Fruit fly (Drosophila melanogaster) whole organism, embryonic: Measurements from ENCODE around the gene Nepl21.

ENCODE experiments used
- Ada2b ChIP-seq: fragments of 200-800 bp; sonication (Bioruptor generic); IDR thresholded peaks from 2 replicates; pipeline ENCODE4 v1.3.6; 2022; ENCODE audit warnings: missing biosample characterization, missing genetic modification characterization
- Adf1 ChIP-seq: fragments of 200-800 bp; sonication (Bioruptor generic); IDR thresholded peaks from 2 replicates; pipeline ENCODE4 v1.3.6; 2022; ENCODE audit warnings: missing biosample characterization, missing genetic modification characterization
- CG11504 ChIP-seq: fragments of 200-800 bp; sonication (Bioruptor generic); optimal IDR thresholded peaks from 3 replicates; lab custom pipeline; 2019; ENCODE audit warnings: missing biosample characterization, mild to moderate bottlenecking, missing genetic modification characterization, moderate library complexity
- CG13894 ChIP-seq: fragments of 200-800 bp; sonication (Bioruptor generic); optimal IDR thresholded peaks from 3 replicates; lab custom pipeline; 2018; ENCODE audit warnings: missing biosample characterization, mild to moderate bottlenecking, missing genetic modification characterization, moderate library complexity
- CG14050 ChIP-seq: fragments of 200-800 bp; sonication (Bioruptor generic); IDR thresholded peaks from 3 replicates; pipeline ENCODE4 v1.3.6; 2022; ENCODE audit warnings: missing biosample characterization, missing genetic modification characterization
- CG14667 ChIP-seq: fragments of 200-800 bp; sonication (Bioruptor generic); IDR thresholded peaks from 2 replicates; pipeline ENCODE4 v1.3.6; 2022; ENCODE audit warnings: missing biosample characterization, missing genetic modification characterization
- CG14710 ChIP-seq: fragments of 200-800 bp; sonication (Bioruptor generic); optimal IDR thresholded peaks from 3 replicates; lab custom pipeline; 2019; ENCODE audit warnings: missing biosample characterization, mild to moderate bottlenecking, missing genetic modification characterization, moderate library complexity
- CG32767 ChIP-seq: fragments of 200-800 bp; sonication (Bioruptor generic); IDR thresholded peaks from 2 replicates; pipeline ENCODE4 v1.3.6; 2022; ENCODE audit warnings: missing biosample characterization, missing genetic modification characterization
- CG3281 ChIP-seq: fragments of 200-800 bp; sonication (Bioruptor generic); optimal IDR thresholded peaks from 3 replicates; lab custom pipeline; 2017; ENCODE audit warnings: missing biosample characterization, mild to moderate bottlenecking, missing genetic modification characterization
- CG5953 ChIP-seq: fragments of 200-800 bp; sonication (Bioruptor generic); IDR thresholded peaks from 2 replicates; pipeline ENCODE4 v1.3.6; 2022; ENCODE audit warnings: missing biosample characterization, missing genetic modification characterization
- CG6683 ChIP-seq: fragments of 200-800 bp; sonication (Bioruptor generic); optimal IDR thresholded peaks from 2 replicates; lab custom pipeline; 2017; ENCODE audit warnings: missing biosample characterization, mild to moderate bottlenecking, missing genetic modification characterization, missing genetic modification reagents
- CG6765 ChIP-seq: fragments of 200-800 bp; sonication (Bioruptor generic); optimal IDR thresholded peaks from 3 replicates; lab custom pipeline; 2017; ENCODE audit warnings: missing biosample characterization, mild to moderate bottlenecking, missing genetic modification characterization
- CG7745 ChIP-seq: fragments of 200-800 bp; sonication (Bioruptor generic); optimal IDR thresholded peaks from 2 replicates; lab custom pipeline; 2018; ENCODE audit warnings: missing biosample characterization, mild to moderate bottlenecking, missing genetic modification characterization, moderate library complexity
- CG7839 ChIP-seq: fragments of 200-800 bp; sonication (Bioruptor generic); optimal IDR thresholded peaks from 3 replicates; lab custom pipeline; 2018; ENCODE audit warnings: missing biosample characterization, mild to moderate bottlenecking, missing genetic modification characterization, moderate library complexity
- CG9932 ChIP-seq: fragments of 200-800 bp; sonication (Bioruptor generic); IDR thresholded peaks from 2 replicates; pipeline ENCODE4 v1.3.6; 2022; ENCODE audit warnings: missing biosample characterization, missing genetic modification characterization
- Chrac-16 ChIP-seq: fragments of 200-800 bp; sonication (Bioruptor generic); optimal IDR thresholded peaks from 3 replicates; lab custom pipeline; 2016; ENCODE audit warnings: missing biosample characterization, missing genetic modification characterization
- CoRest ChIP-seq: fragments of 200-800 bp; sonication (Bioruptor generic); optimal IDR thresholded peaks from 3 replicates; lab custom pipeline; 2018; ENCODE audit warnings: missing biosample characterization, mild to moderate bottlenecking, missing genetic modification characterization, moderate library complexity
- CrebB ChIP-seq: fragments of 200-800 bp; sonication (Bioruptor generic); optimal IDR thresholded peaks from 3 replicates; lab custom pipeline; 2018; ENCODE audit warnings: missing biosample characterization, mild to moderate bottlenecking, missing genetic modification characterization
- Doc2 ChIP-seq: fragments of 200-800 bp; sonication (Bioruptor generic); IDR thresholded peaks from 2 replicates; pipeline ENCODE4 v1.3.6; 2022; ENCODE audit warnings: missing biosample characterization, missing genetic modification characterization
- Drgx ChIP-seq: fragments of 200-800 bp; sonication (Bioruptor generic); IDR thresholded peaks from 2 replicates; pipeline ENCODE4 v1.3.6; 2022; ENCODE audit warnings: missing biosample characterization, missing genetic modification characterization
- GATAe ChIP-seq: fragments of 200-800 bp; sonication (Bioruptor generic); conservative IDR thresholded peaks from 2 replicates; pipeline ENCODE4 v1.3.6; 2022; ENCODE audit warnings: missing biosample characterization, missing genetic modification characterization
- Gsc ChIP-seq: fragments of 200-800 bp; sonication (Bioruptor generic); IDR thresholded peaks from 2 replicates; pipeline ENCODE4 v1.3.6; 2022; ENCODE audit warnings: missing biosample characterization, missing genetic modification characterization
- HLH4C ChIP-seq: fragments of 200-800 bp; sonication (Bioruptor generic); IDR thresholded peaks from 3 replicates; pipeline ENCODE4 v1.3.6; 2022; ENCODE audit warnings: missing biosample characterization, missing genetic modification characterization; ENCODE audit not compliant: partially characterized antibody
- Hey ChIP-seq: fragments of 200-800 bp; sonication (Bioruptor generic); optimal IDR thresholded peaks from 3 replicates; lab custom pipeline; 2018; ENCODE audit warnings: missing biosample characterization, mild to moderate bottlenecking, missing genetic modification characterization
- HmgZ ChIP-seq: fragments of 200-800 bp; sonication (Bioruptor generic); optimal IDR thresholded peaks from 2 replicates; lab custom pipeline; 2018; ENCODE audit warnings: missing biosample characterization, mild to moderate bottlenecking, missing genetic modification characterization
- Hr78 ChIP-seq, 2 experiments: fragments of 200-800 bp in 1 of 2; fragments of >200 bp in 1 of 2; sonication (Bioruptor generic) in 1 of 2; optimal IDR thresholded peaks; 2 replicates each; lab custom pipeline; 2017 to 2019; ENCODE audit warnings: missing biosample characterization in 2 of 2, missing genetic modification characterization in 2 of 2, mild to moderate bottlenecking in 1 of 2, moderate library complexity in 1 of 2
- Jarid2 ChIP-seq: fragments of 200-800 bp; sonication (Bioruptor generic); optimal IDR thresholded peaks from 3 replicates; lab custom pipeline; 2017; ENCODE audit warnings: mild to moderate bottlenecking, missing biosample characterization, missing genetic modification reagents, missing genetic modification characterization
- Med ChIP-seq: fragments of 200-800 bp; sonication (Bioruptor generic); peaks from one replicate; lab custom pipeline; 2016; ENCODE audit warnings: missing biosample characterization, missing genetic modification characterization, mild to moderate bottlenecking, inconsistent platforms, moderate library complexity
- Meics ChIP-seq: fragments of 200-800 bp; sonication (Bioruptor generic); optimal IDR thresholded peaks from 2 replicates; lab custom pipeline; 2017; ENCODE audit warnings: missing biosample characterization, mild to moderate bottlenecking, missing genetic modification characterization
- Pdp1 ChIP-seq, 2 experiments: fragments of 200-800 bp; sonication (Bioruptor generic); optimal IDR thresholded peaks; 3 replicates each; lab custom pipeline; 2016; ENCODE audit warnings: missing biosample characterization in 2 of 2, missing genetic modification characterization in 2 of 2, mild to moderate bottlenecking in 1 of 2, moderate library complexity in 1 of 2
- Sry-δ ChIP-seq: fragments of 200-800 bp; sonication (Bioruptor generic); optimal IDR thresholded peaks from 2 replicates; lab custom pipeline; 2016; ENCODE audit warnings: missing biosample characterization, missing genetic modification characterization
- YL-1 ChIP-seq: fragments of 200-800 bp; sonication (Bioruptor generic); optimal IDR thresholded peaks from 3 replicates; lab custom pipeline; 2017; ENCODE audit warnings: missing biosample characterization, mild to moderate bottlenecking, missing genetic modification characterization
- amos ChIP-seq: fragments of 200-800 bp; sonication (Bioruptor generic); IDR thresholded peaks from 2 replicates; pipeline ENCODE4 v1.3.6; 2022; ENCODE audit warnings: missing biosample characterization, missing genetic modification characterization; ENCODE audit not compliant: partially characterized antibody
- ap ChIP-seq: fragments of 200-800 bp; sonication (Bioruptor generic); IDR thresholded peaks from 2 replicates; pipeline ENCODE4 v1.3.6; 2022; ENCODE audit warnings: missing biosample characterization, missing genetic modification characterization
- btn ChIP-seq: fragments of 200-800 bp; sonication (Bioruptor generic); optimal IDR thresholded peaks from 2 replicates; lab custom pipeline; 2016; ENCODE audit warnings: missing biosample characterization, missing genetic modification characterization
- cad ChIP-seq: fragments of >200 bp; optimal IDR thresholded peaks from 2 replicates; lab custom pipeline; 2017; ENCODE audit warnings: missing biosample characterization, missing genetic modification characterization
- chinmo ChIP-seq: fragments of 200-800 bp; sonication (Bioruptor generic); IDR thresholded peaks from 4 replicates; pipeline ENCODE4 v1.3.6; 2022; ENCODE audit warnings: missing biosample characterization, missing genetic modification characterization; ENCODE audit not compliant: partially characterized antibody
- disco-r ChIP-seq: fragments of 200-800 bp; sonication (Bioruptor generic); optimal IDR thresholded peaks from 2 replicates; lab custom pipeline; 2016; ENCODE audit warnings: missing biosample characterization, missing genetic modification characterization
- eve ChIP-seq, 2 experiments: fragments of >200 bp; optimal IDR thresholded peaks; 2 replicates each; lab custom pipeline; 2017; ENCODE audit warnings: missing biosample characterization in 2 of 2, missing genetic modification characterization in 2 of 2
- fd3F ChIP-seq: fragments of 200-800 bp; sonication (Bioruptor generic); optimal IDR thresholded peaks from 2 replicates; lab custom pipeline; 2018; ENCODE audit warnings: missing biosample characterization, mild to moderate bottlenecking, missing genetic modification characterization, moderate library complexity
- fd64A ChIP-seq: fragments of 200-800 bp; sonication (Bioruptor generic); optimal IDR thresholded peaks from 3 replicates; lab custom pipeline; 2018; ENCODE audit warnings: missing biosample characterization, mild to moderate bottlenecking, missing genetic modification characterization
- her ChIP-seq: fragments of 200-800 bp; sonication (Bioruptor generic); optimal IDR thresholded peaks from 2 replicates; lab custom pipeline; 2016; ENCODE audit warnings: missing biosample characterization, missing genetic modification characterization
- lilli ChIP-seq: fragments of 200-800 bp; sonication (Bioruptor generic); optimal IDR thresholded peaks from 3 replicates; lab custom pipeline; 2016; ENCODE audit warnings: missing biosample characterization, missing genetic modification characterization
- lmd ChIP-seq: fragments of 200-800 bp; sonication (Bioruptor generic); IDR thresholded peaks from 2 replicates; pipeline ENCODE4 v1.3.6; 2022; ENCODE audit warnings: missing biosample characterization, missing genetic modification characterization
- mirr ChIP-seq: fragments of 200-800 bp; sonication (Bioruptor generic); optimal IDR thresholded peaks from 3 replicates; lab custom pipeline; 2018; ENCODE audit warnings: missing biosample characterization, mild to moderate bottlenecking, missing genetic modification characterization
- peb ChIP-seq: fragments of 200-800 bp; sonication (Bioruptor generic); IDR thresholded peaks from 2 replicates; pipeline ENCODE4 v1.3.6; 2022; ENCODE audit warnings: missing biosample characterization, missing genetic modification characterization
- run ChIP-seq: fragments of 200-800 bp; sonication (Bioruptor generic); optimal IDR thresholded peaks from 3 replicates; lab custom pipeline; 2018; ENCODE audit warnings: missing biosample characterization, mild to moderate bottlenecking, missing genetic modification characterization
- sens-2 ChIP-seq: fragments of 200-800 bp; sonication (Bioruptor generic); IDR thresholded peaks from 2 replicates; pipeline ENCODE4 v1.3.6; 2022; ENCODE audit warnings: missing biosample characterization, missing genetic modification characterization
- trh ChIP-seq: fragments of 200-800 bp; sonication (Bioruptor generic); optimal IDR thresholded peaks from 2 replicates; lab custom pipeline; 2016; ENCODE audit warnings: missing biosample characterization, missing genetic modification characterization
- ttk ChIP-seq: fragments of 200-800 bp; sonication (Bioruptor generic); IDR thresholded peaks from 2 replicates; pipeline ENCODE4 v2.1.2; 2022; ENCODE audit warnings: missing biosample characterization, missing genetic modification characterization

The Nepl21 gene

dm6 chr3R:28898921-28899545 is 15.5 kb downstream of the Nepl21 start (continued):
- no peak for TF ChIP-seq HLH4C (GFP tag; lab: Robert Waterston, UW)
- 0 out of 2 replicates have a peak, but pooled peaks have one; percentile 20 for TF ChIP-seq ttk (GFP tag; lab: Robert Waterston, UW)
- TF ChIP-seq Doc2 (GFP tag; lab: Robert Waterston, UW): no peak
- peak; percentile 24 for TF ChIP-seq CG13894
- no peak for TF ChIP-seq CG6765 (GFP tag; lab: Kevin White, UChicago)
- TF ChIP-seq Meics (GFP tag; lab: Kevin White, UChicago): no peak
- TF ChIP-seq lilli: no peak
- no peak for TF ChIP-seq Chrac-16 (GFP tag; lab: Kevin White, UChicago)
- no peak for TF ChIP-seq CG14050 (GFP tag; lab: Robert Waterston, UW)
- no peak for TF ChIP-seq CG7839 (tag; lab: Kevin White, UChicago)
- TF ChIP-seq CG3281 (GFP tag; lab: Kevin White, UChicago): no peak
- no peak for TF ChIP-seq Med (GFP tag; lab: Kevin White, UChicago)
- no peak for TF ChIP-seq CG7745
- no peak for TF ChIP-seq lmd (GFP tag; lab: Robert Waterston, UW)
- no peak for TF ChIP-seq CrebB (tag; lab: Kevin White, UChicago)
- peak in 1 of 2 experiments; percentile 41 for TF ChIP-seq Pdp1 (GFP tag; optimal IDR thresholded peaks at IDR 0.05; lab: Kevin White, UChicago)
- no peak for TF ChIP-seq eve (GFP tag; optimal IDR thresholded peaks at IDR 0.05; lab: Kevin White, UChicago)
- no peak for TF ChIP-seq CG14667
- TF ChIP-seq YL-1: no peak
- 0 out of 4 replicates have a peak, but pooled peaks have one; percentile 54 for TF ChIP-seq chinmo (GFP tag; lab: Robert Waterston, UW)
- no peak for TF ChIP-seq CG6683 (GFP tag; lab: Kevin White, UChicago)
- TF ChIP-seq CG9932 (GFP tag; lab: Robert Waterston, UW): no peak
- TF ChIP-seq cad (GFP tag; lab: Kevin White, UChicago): no peak
- TF ChIP-seq ap: no peak
- no peak for TF ChIP-seq peb
- no peak for TF ChIP-seq trh (GFP tag; lab: Kevin White, UChicago)
- no peak for TF ChIP-seq CoRest (tag; lab: Kevin White, UChicago)
- no peak for TF ChIP-seq Drgx
- TF ChIP-seq mirr (GFP tag; lab: Kevin White, UChicago): peak; percentile 79
- no peak for TF ChIP-seq Gsc (GFP tag; lab: Robert Waterston, UW)
- TF ChIP-seq disco-r (GFP tag; lab: Kevin White, UChicago): no peak
- no peak for TF ChIP-seq Adf1 (GFP tag; lab: Robert Waterston, UW)
- TF ChIP-seq fd3F (GFP tag; lab: Kevin White, UChicago): no peak
- TF ChIP-seq Hr78 (GFP tag; optimal IDR thresholded peaks at IDR 0.05; lab: Kevin White, UChicago): peak in 1 of 2 experiments; percentile 86
- TF ChIP-seq CG32767 (GFP tag; lab: Robert Waterston, UW): no peak
- no peak for TF ChIP-seq CG5953 (GFP tag; lab: Robert Waterston, UW)
- no peak for TF ChIP-seq CG14710 (tag; lab: Kevin White, UChicago)
- no peak for TF ChIP-seq CG11504 (tag; lab: Kevin White, UChicago)
- TF ChIP-seq Hey (tag; lab: Kevin White, UChicago): peak; percentile 11
- TF ChIP-seq Sry-δ (GFP tag; lab: Kevin White, UChicago): no peak
- no peak for TF ChIP-seq amos (GFP tag; lab: Robert Waterston, UW)
- TF ChIP-seq GATAe: peak; percentile 58; the same call in 1 of the 2 replicates
- TF ChIP-seq fd64A (GFP tag; lab: Kevin White, UChicago): no peak
- TF ChIP-seq her: no peak
- no peak for TF ChIP-seq btn
- no peak for TF ChIP-seq Jarid2 (GFP tag; lab: Kevin White, UChicago)
- TF ChIP-seq HmgZ (tag; lab: Kevin White, UChicago): peak; percentile 15
- TF ChIP-seq run (tag; lab: Kevin White, UChicago): peak; percentile 69
- TF ChIP-seq sens-2 (GFP tag; lab: Robert Waterston, UW): no peak
- TF ChIP-seq Ada2b (GFP tag; lab: Robert Waterston, UW): no peak
